Fruit fly (Drosophila melanogaster) whole organism, pupa: ENCODE measurements around the gene CG7453.
A peak's percentile ranks its signal among the peaks of the same experiment; 100 is the strongest.

Experiments used
- CG4496 ChIP-seq: fragments of 200-800 bp; sonication (Bioruptor generic); IDR thresholded peaks from 3 replicates; pipeline ENCODE4 v1.3.6; 2022; ENCODE audit warnings: missing biosample characterization, missing genetic modification characterization
- CG9948 ChIP-seq: fragments of 200-800 bp; sonication (Bioruptor generic); optimal IDR thresholded peaks from 2 replicates; lab custom pipeline; 2018; ENCODE audit warnings: missing biosample characterization, mild to moderate bottlenecking, missing genetic modification characterization, moderate library complexity
- EcR ChIP-seq: fragments of 200-800 bp; sonication (Bioruptor generic); optimal IDR thresholded peaks from 3 replicates; lab custom pipeline; 2019; ENCODE audit warnings: missing biosample characterization, missing genetic modification characterization, mild to moderate bottlenecking, moderate library complexity, missing genetic modification reagents
- Pif1B ChIP-seq: fragments of 200-800 bp; sonication (Bioruptor generic); optimal IDR thresholded peaks from 3 replicates; lab custom pipeline; 2016; ENCODE audit warnings: missing biosample characterization, missing genetic modification characterization
- gl ChIP-seq: fragments of 200-800 bp; sonication (Bioruptor generic); optimal IDR thresholded peaks from 2 replicates; lab custom pipeline; 2018; ENCODE audit warnings: missing biosample characterization, mild to moderate bottlenecking, missing genetic modification characterization

dm6 chrX:19147939-19148641, 31.9 kb upstream of the CG7453 start:
- peak; percentile 43; the same call in 1 of the 3 replicates for TF ChIP-seq CG4496 (GFP tag; lab: Robert Waterston, UW)
- TF ChIP-seq CG9948 (tag; lab: Kevin White, UChicago) = no peak
- TF ChIP-seq EcR (GFP tag; lab: Kevin White, UChicago) = no peak
- TF ChIP-seq gl (tag; lab: Kevin White, UChicago) = no peak
- TF ChIP-seq Pif1B = no peak
